Fruit fly (Drosophila melanogaster): ENCODE results near the gene CG46306.

Gene CG46306

dm6 chrX:16822080-16822479, 13.2 kb downstream of the CG46306 start (continued):
- TF ChIP-seq corto (GFP tag; optimal IDR thresholded peaks at IDR 0.05), result no peak
- no peak for TF ChIP-seq CG16813 (GFP tag; IDR thresholded peaks at IDR 0.05; ENCODE audit: partially characterized antibody)
- TF ChIP-seq CG8478 (optimal IDR thresholded peaks at IDR 0.05), result no peak
- peak; percentile 33 for TF ChIP-seq oc (tag; optimal IDR thresholded peaks at IDR 0.05)
- no peak for TF ChIP-seq ash1 (GFP tag; optimal IDR thresholded peaks at IDR 0.05)
- no peak for TF ChIP-seq cad (GFP tag; optimal IDR thresholded peaks at IDR 0.05)
- TF ChIP-seq CG18619 (GFP tag; optimal IDR thresholded peaks at IDR 0.05), result no peak
- TF ChIP-seq pita (GFP tag; optimal IDR thresholded peaks at IDR 0.05), result no peak
- peak; percentile 67 for TF ChIP-seq CG11695 (GFP tag; IDR thresholded peaks at IDR 0.05)
- peak; percentile 14; the same call in 1 of the 3 replicates for TF ChIP-seq croc (GFP tag; conservative IDR thresholded peaks at IDR 0.05)
- TF ChIP-seq CG14014 (GFP tag; IDR thresholded peaks at IDR 0.05), result peak; percentile 48; the same call in 1 of the 2 replicates
- TF ChIP-seq TFAM (GFP tag; optimal IDR thresholded peaks at IDR 0.05), result no peak
- TF ChIP-seq CTCF (GFP tag; optimal IDR thresholded peaks at IDR 0.05), result no peak
- TF ChIP-seq row (GFP tag; IDR thresholded peaks at IDR 0.05), result peak; percentile 83
- TF ChIP-seq bab2 (GFP tag; optimal IDR thresholded peaks at IDR 0.05), result no peak
- no peak for TF ChIP-seq CG18476 (GFP tag; optimal IDR thresholded peaks at IDR 0.05)
- TF ChIP-seq CG17385 (GFP tag; optimal IDR thresholded peaks at IDR 0.05), result peak; percentile 50
- TF ChIP-seq z (GFP tag; IDR thresholded peaks at IDR 0.05), result no peak
- TF ChIP-seq hkb (optimal IDR thresholded peaks at IDR 0.05), result no peak
- peak; percentile 78 for TF ChIP-seq hkb (GFP tag; IDR thresholded peaks at IDR 0.05)
- no peak for TF ChIP-seq HLH4C (GFP tag; IDR thresholded peaks at IDR 0.05; ENCODE audit: partially characterized antibody)
- TF ChIP-seq CG7372 (GFP tag; IDR thresholded peaks at IDR 0.05), result no peak; the same call in 1 of the 2 replicates
- TF ChIP-seq CG1647 (GFP tag; optimal IDR thresholded peaks at IDR 0.05), result no peak
- no peak for TF ChIP-seq Optix (GFP tag; IDR thresholded peaks at IDR 0.05)
- TF ChIP-seq CG4282 (GFP tag; optimal IDR thresholded peaks at IDR 0.05), result no peak
- TF ChIP-seq tna (GFP tag; IDR thresholded peaks at IDR 0.05; ENCODE audit: partially characterized antibody), result no peak
- TF ChIP-seq CG6689 (GFP tag; IDR thresholded peaks at IDR 0.05), result peak; percentile 68
- no peak for TF ChIP-seq Taf1 (GFP tag; IDR thresholded peaks at IDR 0.05)
- no peak for TF ChIP-seq Neu2 (GFP tag; optimal IDR thresholded peaks at IDR 0.05; ENCODE audit: borderline replicate concordance)
- TF ChIP-seq CG6272 (GFP tag; IDR thresholded peaks at IDR 0.05), result peak; percentile 35; the same call in 1 of the 2 replicates
- 0 out of 2 replicates have a peak, but pooled peaks have one; percentile 10 for TF ChIP-seq klu (GFP tag; IDR thresholded peaks at IDR 0.05)
- TF ChIP-seq vvl (GFP tag; IDR thresholded peaks at IDR 0.05), result peak; percentile 76
- no peak for TF ChIP-seq lov (optimal IDR thresholded peaks at IDR 0.05)
- no peak for TF ChIP-seq lov (GFP tag; IDR thresholded peaks at IDR 0.05)
- TF ChIP-seq sob (GFP tag; IDR thresholded peaks at IDR 0.05), result peak; percentile 42; the same call in 1 of the 2 replicates
- no peak for TF ChIP-seq hbn (GFP tag; IDR thresholded peaks at IDR 0.05; ENCODE audit: partially characterized antibody)
- no peak for TF ChIP-seq Sin3A (optimal IDR thresholded peaks at IDR 0.05)
- TF ChIP-seq CG4730 (GFP tag; IDR thresholded peaks at IDR 0.05), result peak; percentile 39; the same call in 1 of the 2 replicates
- no peak for TF ChIP-seq Dad (GFP tag; optimal IDR thresholded peaks at IDR 0.05)
- peak; percentile 33 for TF ChIP-seq gsb-n (tag; optimal IDR thresholded peaks at IDR 0.05)
- TF ChIP-seq gsb (GFP tag; IDR thresholded peaks at IDR 0.05), result 0 out of 2 replicates have a peak, but pooled peaks have one; percentile 23
- no peak for TF ChIP-seq CG3281 (GFP tag; optimal IDR thresholded peaks at IDR 0.05)
- peak; percentile 58 for TF ChIP-seq CoRest (tag; optimal IDR thresholded peaks at IDR 0.05)
- no peak for TF ChIP-seq CG10543 (GFP tag; optimal IDR thresholded peaks at IDR 0.05)
- no peak for TF ChIP-seq pho (GFP tag; optimal IDR thresholded peaks at IDR 0.05)
- TF ChIP-seq pan (optimal IDR thresholded peaks at IDR 0.05), result no peak
- peak in 1 of 2 experiments; percentile 70 for TF ChIP-seq pan (GFP tag; optimal IDR thresholded peaks at IDR 0.05 in 1 of 2, IDR thresholded peaks at IDR 0.05 in 1 of 2)
- peak in 1 of 2 experiments; percentile 23 for TF ChIP-seq dpn (GFP tag; optimal IDR thresholded peaks at IDR 0.05)
- no peak for TF ChIP-seq NC2α (GFP tag; optimal IDR thresholded peaks at IDR 0.05)
- TF ChIP-seq MBD-R2 (GFP tag; IDR thresholded peaks at IDR 0.05), result no peak
- no peak for TF ChIP-seq Hand (GFP tag; optimal IDR thresholded peaks at IDR 0.05)
- TF ChIP-seq CG31441 (GFP tag; IDR thresholded peaks at IDR 0.05), result peak; percentile 56
- TF ChIP-seq schlank (tag; optimal IDR thresholded peaks at IDR 0.05), result no peak
- no peak for TF ChIP-seq crp (GFP tag; optimal IDR thresholded peaks at IDR 0.05)

Measured in whole organism, embryonic.